Worm (Caenorhabditis elegans) whole organism, L2 larva: Measurements from ENCODE around the gene F21C10.11.

Experiments
- R02D3.7 ChIP-seq: fragments of 150-350 bp; optimal IDR thresholded peaks from 2 replicates; lab custom pipeline; 2014; ENCODE audit warnings: missing biosample characterization, missing genetic modification characterization
- ama-1 ChIP-seq: fragments of 150-350 bp; optimal IDR thresholded peaks from 2 replicates; lab custom pipeline; 2018; ENCODE audit warnings: inconsistent platforms
- fos-1 ChIP-seq: fragments of 150-350 bp; optimal IDR thresholded peaks from 2 replicates; lab custom pipeline; 2014; ENCODE audit warnings: missing biosample characterization, missing genetic modification characterization
- lin-39 ChIP-seq: fragments of 150-350 bp; optimal IDR thresholded peaks from 2 replicates; lab custom pipeline; 2014; ENCODE audit warnings: missing biosample characterization, missing genetic modification reagents, missing genetic modification characterization
- mab-5 ChIP-seq: fragments of 150-350 bp; optimal IDR thresholded peaks from 2 replicates; lab custom pipeline; 2014; ENCODE audit warnings: missing biosample characterization, missing genetic modification characterization
- mdl-1 ChIP-seq, 2 experiments: fragments of 150-350 bp in 1 of 2; sonication (generic microtip) in 1 of 2; optimal IDR thresholded peaks; 2 replicates each; lab custom pipeline; 2017; ENCODE audit warnings: missing biosample characterization in 2 of 2, missing genetic modification characterization in 2 of 2
- nhr-237 ChIP-seq: fragments of 150-350 bp; optimal IDR thresholded peaks from 2 replicates; lab custom pipeline; 2014; ENCODE audit warnings: missing biosample characterization, missing genetic modification characterization
- nhr-77 ChIP-seq: fragments of 150-350 bp; optimal IDR thresholded peaks from 2 replicates; lab custom pipeline; 2014; ENCODE audit warnings: missing biosample characterization, missing genetic modification characterization
- zag-1 ChIP-seq: fragments of 150-350 bp; optimal IDR thresholded peaks from 2 replicates; lab custom pipeline; 2014; ENCODE audit warnings: missing biosample characterization, missing genetic modification characterization
- ztf-1 ChIP-seq: fragments of 200-800 bp; sonication (Bioruptor generic); conservative IDR thresholded peaks from 2 replicates; pipeline ENCODE4 v1.3.6; 2022; ENCODE audit warnings: missing genetic modification characterization, missing compliant biosample characterization

DNA sequence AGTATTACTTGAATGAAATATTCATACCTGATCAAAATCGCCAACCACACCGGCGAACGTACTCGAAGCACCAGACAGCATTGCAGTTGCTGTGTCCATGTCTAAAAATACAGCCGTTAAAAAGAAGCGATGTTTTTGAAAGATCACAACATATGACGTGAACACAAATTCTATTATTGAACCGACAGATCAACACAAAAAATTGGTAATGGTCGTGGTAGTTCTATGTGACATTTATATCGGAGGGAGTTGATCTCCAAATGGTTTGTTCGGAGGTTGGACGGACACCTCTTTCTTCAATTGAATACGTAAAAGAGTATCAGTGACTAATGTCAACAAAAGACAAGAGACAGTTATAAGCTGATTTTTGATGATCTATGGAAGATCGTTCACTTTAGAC is 18.0 kb downstream of the F21C10.11 start, which contains the start of gene pitr-3:
- TF ChIP-seq lin-39 = no peak
- no peak for TF ChIP-seq mab-5 (tag; lab: Kevin White, UChicago)
- no peak for TF ChIP-seq ama-1 (lab: Kevin White, UChicago)
- no peak for TF ChIP-seq fos-1 (tag; lab: Kevin White, UChicago)
- no peak for TF ChIP-seq R02D3.7 (tag; lab: Kevin White, UChicago)
- TF ChIP-seq mdl-1 (tag; optimal IDR thresholded peaks at IDR 0.05; lab: Kevin White, UChicago) = no peak
- no peak for TF ChIP-seq zag-1 (tag; lab: Kevin White, UChicago)
- no peak for TF ChIP-seq nhr-237
- no peak for TF ChIP-seq ztf-1 (GFP tag; lab: Robert Waterston, UW)
- no peak for TF ChIP-seq nhr-77 (tag; lab: Kevin White, UChicago)
